Fruit fly (Drosophila melanogaster) whole organism, pupa: ENCODE measurements around the gene Tspo.

Experiments used
- CG10348 ChIP-seq: fragments of 200-800 bp; sonication (Bioruptor generic); IDR thresholded peaks from 2 replicates; pipeline ENCODE4 v1.3.6; 2022; ENCODE audit warnings: missing biosample characterization, missing genetic modification characterization
- CG12605 ChIP-seq: fragments of 200-800 bp; sonication (Bioruptor generic); IDR thresholded peaks from 2 replicates; pipeline ENCODE4 v1.3.6; 2022; ENCODE audit warnings: missing biosample characterization, missing genetic modification characterization
- CG13204 ChIP-seq: fragments of 200-800 bp; sonication (Bioruptor generic); optimal IDR thresholded peaks from 2 replicates; lab custom pipeline; 2018; ENCODE audit warnings: missing biosample characterization, mild to moderate bottlenecking, missing genetic modification characterization, moderate library complexity
- CG14655 ChIP-seq: fragments of 200-800 bp; sonication (Bioruptor generic); optimal IDR thresholded peaks from 3 replicates; lab custom pipeline; 2017; ENCODE audit warnings: mild to moderate bottlenecking, missing biosample characterization, missing genetic modification reagents, missing genetic modification characterization
- CG15710 ChIP-seq: fragments of 200-800 bp; sonication (Bioruptor generic); optimal IDR thresholded peaks from 2 replicates; lab custom pipeline; 2018; ENCODE audit warnings: missing biosample characterization, mild to moderate bottlenecking, missing genetic modification characterization, moderate library complexity
- CG17806 ChIP-seq: fragments of 200-800 bp; sonication (Bioruptor generic); optimal IDR thresholded peaks from 2 replicates; lab custom pipeline; 2018; ENCODE audit warnings: missing biosample characterization, mild to moderate bottlenecking, missing genetic modification characterization, moderate library complexity
- CG32121 ChIP-seq: fragments of 200-800 bp; sonication (Bioruptor generic); IDR thresholded peaks from 2 replicates; pipeline ENCODE4 v1.3.6; 2022; ENCODE audit warnings: missing biosample characterization, missing genetic modification characterization
- CG34367 ChIP-seq: fragments of 200-800 bp; sonication (Bioruptor generic); optimal IDR thresholded peaks from 2 replicates; lab custom pipeline; 2018; ENCODE audit warnings: missing biosample characterization, mild to moderate bottlenecking, missing genetic modification characterization
- CG4496 ChIP-seq: fragments of 200-800 bp; sonication (Bioruptor generic); IDR thresholded peaks from 3 replicates; pipeline ENCODE4 v1.3.6; 2022; ENCODE audit warnings: missing biosample characterization, missing genetic modification characterization
- CG8159 ChIP-seq: fragments of 200-800 bp; sonication (Bioruptor generic); optimal IDR thresholded peaks from 3 replicates; lab custom pipeline; 2018; ENCODE audit warnings: missing biosample characterization, mild to moderate bottlenecking, missing genetic modification characterization, moderate library complexity
- CG8301 ChIP-seq: fragments of 200-800 bp; sonication (Bioruptor generic); optimal IDR thresholded peaks from 2 replicates; lab custom pipeline; 2018; ENCODE audit warnings: missing biosample characterization, mild to moderate bottlenecking, missing genetic modification characterization
- CG9948 ChIP-seq: fragments of 200-800 bp; sonication (Bioruptor generic); optimal IDR thresholded peaks from 2 replicates; lab custom pipeline; 2018; ENCODE audit warnings: missing biosample characterization, mild to moderate bottlenecking, missing genetic modification characterization, moderate library complexity
- D1 ChIP-seq: fragments of 200-800 bp; sonication (Bioruptor generic); optimal IDR thresholded peaks from 2 replicates; lab custom pipeline; 2018; ENCODE audit warnings: missing biosample characterization, mild to moderate bottlenecking, missing genetic modification characterization, moderate library complexity
- EcR ChIP-seq: fragments of 200-800 bp; sonication (Bioruptor generic); optimal IDR thresholded peaks from 3 replicates; lab custom pipeline; 2019; ENCODE audit warnings: missing biosample characterization, missing genetic modification characterization, mild to moderate bottlenecking, moderate library complexity, missing genetic modification reagents
- Ets98B ChIP-seq: fragments of 200-800 bp; sonication (Bioruptor generic); IDR thresholded peaks from 2 replicates; pipeline ENCODE4 v1.3.6; 2022; ENCODE audit warnings: missing biosample characterization, missing genetic modification characterization
- Pif1A ChIP-seq: fragments of 200-800 bp; sonication (Bioruptor generic); optimal IDR thresholded peaks from 3 replicates; lab custom pipeline; 2016; ENCODE audit warnings: missing biosample characterization, missing genetic modification characterization
- Pif1B ChIP-seq: fragments of 200-800 bp; sonication (Bioruptor generic); optimal IDR thresholded peaks from 3 replicates; lab custom pipeline; 2016; ENCODE audit warnings: missing biosample characterization, missing genetic modification characterization
- Snoo ChIP-seq: fragments of 200-800 bp; sonication (Bioruptor generic); optimal IDR thresholded peaks from 3 replicates; lab custom pipeline; 2017; ENCODE audit warnings: missing biosample characterization, mild to moderate bottlenecking, missing genetic modification characterization, inconsistent platforms
- fd96Ca ChIP-seq: fragments of 200-800 bp; sonication (Bioruptor generic); IDR thresholded peaks from 3 replicates; pipeline ENCODE4 v1.3.6; 2022; ENCODE audit warnings: missing biosample characterization, missing genetic modification characterization
- gl ChIP-seq: fragments of 200-800 bp; sonication (Bioruptor generic); optimal IDR thresholded peaks from 2 replicates; lab custom pipeline; 2018; ENCODE audit warnings: missing biosample characterization, mild to moderate bottlenecking, missing genetic modification characterization
- rn ChIP-seq: fragments of 200-800 bp; sonication (Bioruptor generic); IDR thresholded peaks from 2 replicates; pipeline ENCODE4 v1.3.6; 2022; ENCODE audit warnings: missing biosample characterization, missing genetic modification characterization

The Tspo gene

DNA sequence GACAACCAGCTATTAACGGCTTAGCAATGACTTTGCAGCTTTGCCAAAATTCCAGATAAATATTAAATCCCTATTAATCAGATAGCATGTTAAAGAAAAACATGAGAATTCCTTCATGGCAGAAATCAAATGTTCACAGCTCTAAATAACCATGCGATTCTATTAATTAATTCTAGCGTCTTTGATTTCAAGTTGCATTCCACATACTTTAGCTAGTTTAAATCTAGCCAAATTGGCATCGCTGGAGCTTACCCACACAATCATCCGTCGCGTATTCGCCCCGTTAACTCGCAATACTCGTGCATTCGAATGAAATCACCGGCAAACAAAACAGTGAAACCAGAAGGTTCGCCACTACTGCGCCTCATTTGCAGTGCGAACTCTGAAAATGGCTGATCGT lies at the start of gene Tspo:
TSS of gene Tspo (plus strand) at position 302 of the 400 bp plus-strand sequence.
- 0 out of 2 replicates have a peak, but pooled peaks have one; percentile 15 for TF ChIP-seq Ets98B (GFP tag; lab: Robert Waterston, UW)
- no peak for TF ChIP-seq fd96Ca
- TF ChIP-seq Pif1A (GFP tag; lab: Kevin White, UChicago) = no peak
- no peak for TF ChIP-seq Pif1B
- TF ChIP-seq CG8159 = peak; percentile 6
- no peak for TF ChIP-seq rn (GFP tag; lab: Robert Waterston, UW)
- TF ChIP-seq CG4496 = peak; percentile 48; the same call in 1 of the 3 replicates

DNA sequence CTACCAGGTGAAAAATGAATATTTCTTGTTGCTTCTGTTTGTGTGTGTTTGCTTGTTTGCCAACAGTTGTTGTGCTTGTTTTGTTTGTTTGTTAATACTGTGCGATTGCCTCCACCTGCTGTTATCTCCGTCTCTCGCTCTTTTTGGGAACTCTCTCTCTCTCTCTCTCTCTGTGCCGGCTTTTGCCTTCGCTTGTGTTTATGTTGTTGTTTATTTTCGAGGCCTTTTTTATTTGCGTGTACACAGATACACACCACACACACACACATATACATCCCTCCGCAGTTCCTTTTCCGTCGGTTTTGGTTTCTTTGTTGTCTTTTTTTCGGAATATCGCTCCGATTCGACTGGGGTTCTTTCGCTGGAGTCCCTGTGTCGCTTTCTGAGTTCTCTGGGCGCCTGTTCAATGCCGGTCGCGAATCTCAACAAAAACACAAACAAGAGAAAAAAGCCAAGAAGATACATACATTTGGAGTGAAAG lies 48.8 kb upstream of the Tspo start:
- peak; percentile 77 for TF ChIP-seq CG4496
- TF ChIP-seq CG14655 (GFP tag; lab: Kevin White, UChicago) = peak; percentile 82
- peak; percentile 73 for TF ChIP-seq fd96Ca
- TF ChIP-seq CG15710 = peak; percentile 80
- TF ChIP-seq CG13204 (GFP tag; lab: Kevin White, UChicago) = peak; percentile 94
- peak; percentile 73 for TF ChIP-seq CG34367 (tag; lab: Kevin White, UChicago)
- TF ChIP-seq EcR = peak; percentile 80
- peak; percentile 79 for TF ChIP-seq Pif1B
- TF ChIP-seq Ets98B (GFP tag; lab: Robert Waterston, UW) = peak; percentile 57
- TF ChIP-seq D1 (tag; lab: Kevin White, UChicago) = peak; percentile 40
- peak; percentile 78 for TF ChIP-seq CG17806 (tag; lab: Kevin White, UChicago)
- no peak for TF ChIP-seq rn (GFP tag; lab: Robert Waterston, UW)
- TF ChIP-seq CG10348 = no peak
- TF ChIP-seq Pif1A (GFP tag; lab: Kevin White, UChicago) = peak; percentile 68
- peak; percentile 97 for TF ChIP-seq gl (tag; lab: Kevin White, UChicago)
- peak; percentile 85 for TF ChIP-seq Snoo (tag; lab: Kevin White, UChicago)
- TF ChIP-seq CG9948 (tag; lab: Kevin White, UChicago) = peak; percentile 72
- peak; percentile 89 for TF ChIP-seq CG8159
- peak; percentile 70 for TF ChIP-seq CG12605 (GFP tag; lab: Robert Waterston, UW)
- TF ChIP-seq CG32121 (GFP tag; lab: Robert Waterston, UW) = no peak
- TF ChIP-seq CG8301 (tag; lab: Kevin White, UChicago) = peak; percentile 65

DNA sequence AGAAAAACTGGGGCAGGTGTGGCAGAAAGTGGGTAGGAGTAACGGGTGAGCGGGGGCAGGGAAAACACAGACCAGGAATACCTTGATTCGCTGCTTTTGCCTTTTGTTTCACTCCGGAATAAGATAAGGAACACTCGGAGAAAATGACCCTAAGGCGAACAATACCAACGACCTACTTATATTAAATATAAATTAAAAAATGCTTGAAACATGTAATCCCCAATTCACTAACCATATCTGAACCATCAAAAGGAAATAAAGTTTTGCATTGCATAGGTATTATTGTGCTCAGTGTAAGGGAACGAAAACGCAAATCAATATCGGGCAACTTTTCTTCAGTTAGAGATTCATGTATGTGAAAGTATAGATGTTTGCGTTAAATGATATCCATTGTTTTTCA lies 47.4 kb upstream of the Tspo start:
- TF ChIP-seq gl (tag; lab: Kevin White, UChicago) (no peak), CG8159 (peak; percentile 63), CG15710 (peak; percentile 58), Snoo (tag; lab: Kevin White, UChicago) (peak; percentile 77), CG8301 (tag; lab: Kevin White, UChicago) (no peak), CG9948 (tag; lab: Kevin White, UChicago) (peak; percentile 41), Ets98B (GFP tag; lab: Robert Waterston, UW) (no peak), CG4496 (no peak), Pif1A (GFP tag; lab: Kevin White, UChicago) (peak; percentile 59), fd96Ca (no peak), CG13204 (GFP tag; lab: Kevin White, UChicago) (no peak), EcR (no peak), D1 (tag; lab: Kevin White, UChicago) (no peak), Pif1B (peak; percentile 68), CG34367 (tag; lab: Kevin White, UChicago) (peak; percentile 31), CG17806 (tag; lab: Kevin White, UChicago) (peak; percentile 43), CG10348 (no peak), CG14655 (GFP tag; lab: Kevin White, UChicago) (no peak), CG12605 (GFP tag; lab: Robert Waterston, UW) (no peak), rn (GFP tag; lab: Robert Waterston, UW) (0 out of 2 replicates have a peak, but pooled peaks have one; percentile 20), CG32121 (GFP tag; lab: Robert Waterston, UW) (no peak)

DNA sequence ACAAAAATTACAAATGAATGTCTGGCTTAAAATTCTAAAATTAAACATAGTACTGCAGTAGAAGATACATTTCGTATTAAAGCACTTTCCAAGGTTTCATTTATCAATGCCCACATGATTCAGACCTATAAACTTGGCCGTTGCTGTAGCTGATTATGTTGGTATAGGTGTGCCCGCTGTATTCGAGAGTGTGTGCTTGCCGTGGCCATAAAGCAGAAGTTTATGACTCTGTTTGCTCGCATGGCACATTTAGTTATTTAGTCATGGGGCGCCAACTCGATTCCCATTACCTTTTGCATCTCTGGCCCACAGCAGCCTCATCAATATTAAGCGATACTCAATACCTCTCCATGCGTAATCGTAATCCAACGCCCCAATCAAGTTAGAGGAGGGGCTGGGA lies 46.4 kb upstream of the Tspo start:
- TF ChIP-seq CG8301 (tag; lab: Kevin White, UChicago) (no peak), CG34367 (tag; lab: Kevin White, UChicago) (no peak), fd96Ca (no peak), CG13204 (GFP tag; lab: Kevin White, UChicago) (no peak), gl (tag; lab: Kevin White, UChicago) (no peak), CG8159 (no peak), Ets98B (GFP tag; lab: Robert Waterston, UW) (no peak), Pif1B (no peak), CG4496 (no peak), CG15710 (no peak), CG17806 (tag; lab: Kevin White, UChicago) (no peak), CG14655 (GFP tag; lab: Kevin White, UChicago) (no peak), D1 (tag; lab: Kevin White, UChicago) (no peak), CG9948 (tag; lab: Kevin White, UChicago) (no peak), CG32121 (GFP tag; lab: Robert Waterston, UW) (no peak), Pif1A (GFP tag; lab: Kevin White, UChicago) (no peak), EcR (no peak), rn (GFP tag; lab: Robert Waterston, UW) (no peak), CG10348 (no peak), Snoo (tag; lab: Kevin White, UChicago) (no peak)

DNA sequence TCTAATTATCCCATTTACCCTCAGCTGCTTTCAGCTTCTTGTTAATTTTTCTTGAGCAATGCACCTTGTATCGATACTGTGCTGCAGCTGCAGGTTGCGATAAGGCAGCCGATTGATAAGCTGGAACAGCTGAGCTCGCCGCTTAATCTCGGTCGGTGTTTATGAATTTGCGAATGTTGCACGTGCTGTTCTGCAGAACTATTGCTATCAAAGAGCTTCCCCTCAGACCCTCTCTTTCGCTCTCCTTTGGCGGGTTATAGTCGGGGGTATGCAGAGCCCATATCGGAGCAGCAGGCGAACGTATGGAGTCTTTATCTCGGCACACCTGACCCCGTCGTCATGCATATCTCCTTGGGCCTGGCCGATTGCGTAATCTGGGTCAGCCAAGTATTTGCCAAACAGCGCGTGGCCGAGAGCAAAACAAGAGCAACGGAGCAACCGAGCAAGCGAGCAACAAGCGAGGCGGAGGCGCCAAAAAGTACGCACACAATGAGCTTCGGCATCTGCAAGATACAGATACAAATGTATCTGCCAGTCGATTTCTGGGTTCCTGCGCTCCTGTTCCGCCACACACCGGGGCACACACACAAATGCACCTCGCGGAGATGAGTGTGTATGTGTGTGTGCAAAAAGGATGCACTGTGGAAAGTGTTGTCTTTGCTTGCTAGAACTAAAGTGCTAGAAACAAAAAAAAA lies 45.1 kb upstream of the Tspo start:
- TF ChIP-seq Snoo (tag; lab: Kevin White, UChicago) (no peak), CG14655 (GFP tag; lab: Kevin White, UChicago) (no peak), CG8159 (no peak), CG15710 (no peak), CG9948 (tag; lab: Kevin White, UChicago) (no peak), D1 (tag; lab: Kevin White, UChicago) (no peak), CG8301 (tag; lab: Kevin White, UChicago) (no peak), CG32121 (GFP tag; lab: Robert Waterston, UW) (no peak), CG4496 (no peak), CG10348 (no peak), CG13204 (GFP tag; lab: Kevin White, UChicago) (no peak), CG12605 (GFP tag; lab: Robert Waterston, UW) (no peak), CG34367 (tag; lab: Kevin White, UChicago) (no peak), Pif1B (no peak), Pif1A (GFP tag; lab: Kevin White, UChicago) (no peak), gl (tag; lab: Kevin White, UChicago) (no peak), CG17806 (tag; lab: Kevin White, UChicago) (no peak)
